Fruit fly (Drosophila melanogaster): Measurements from ENCODE around the gene CG14985.

dm6 chr3L:4035499-4035898 is 32.2 kb downstream of the CG14985 start, which contains the start of gene Gr64f:
- TF ChIP-seq CG11762 (GFP tag; optimal IDR thresholded peaks at IDR 0.05; ENCODE audit: insufficient read depth) = no peak
- no peak for TF ChIP-seq CG3919 (GFP tag; optimal IDR thresholded peaks at IDR 0.05)
- no peak for TF ChIP-seq Eip78C (GFP tag)
- TF ChIP-seq Sox102F (GFP tag; optimal IDR thresholded peaks at IDR 0.05) = no peak
- TF ChIP-seq CG6276 (GFP tag; optimal IDR thresholded peaks at IDR 0.05) = no peak
- TF ChIP-seq Ets96B (tag; optimal IDR thresholded peaks at IDR 0.05) = no peak
- TF ChIP-seq lz (GFP tag; optimal IDR thresholded peaks at IDR 0.05) = no peak
- TF ChIP-seq CG4318 (GFP tag; optimal IDR thresholded peaks at IDR 0.05) = no peak
- no peak for TF ChIP-seq OdsH (GFP tag; optimal IDR thresholded peaks at IDR 0.05)
- no peak for TF ChIP-seq Gug (GFP tag; IDR thresholded peaks at IDR 0.05)
- TF ChIP-seq CG10631 (GFP tag; optimal IDR thresholded peaks at IDR 0.05) = no peak
